Worm (Caenorhabditis elegans) whole organism, mixed stage, embryonic: ENCODE measurements around the gene F56C3.4.

Experiments
- blmp-1 ChIP-seq: fragments of 150-350 bp; optimal IDR thresholded peaks from 2 replicates; lab custom pipeline; 2014; ENCODE audit warnings: missing biosample characterization, missing genetic modification characterization
- elt-1 ChIP-seq: sonication (generic microtip); optimal IDR thresholded peaks from 2 replicates; lab custom pipeline; 2017; ENCODE audit warnings: missing genetic modification characterization, mild to moderate bottlenecking, missing compliant biosample characterization, antibody characterized with exemption, moderate library complexity, borderline replicate concordance; ENCODE audit not compliant: insufficient read depth
- flh-1 ChIP-seq: fragments of 200-800 bp; sonication (Bioruptor generic); optimal IDR thresholded peaks from 2 replicates; lab custom pipeline; 2018; ENCODE audit warnings: mild to moderate bottlenecking, missing genetic modification characterization, moderate library complexity, missing compliant biosample characterization
- ham-2 ChIP-seq: fragments of 200-800 bp; sonication (Bioruptor generic); optimal IDR thresholded peaks from 2 replicates; lab custom pipeline; 2018; ENCODE audit warnings: mild to moderate bottlenecking, missing genetic modification characterization, missing compliant biosample characterization
- lin-13 ChIP-seq: fragments of 150-350 bp; optimal IDR thresholded peaks from 2 replicates; lab custom pipeline; 2014; ENCODE audit warnings: missing biosample characterization, missing genetic modification characterization
- nhr-237 ChIP-seq: fragments of 150-350 bp; optimal IDR thresholded peaks from 2 replicates; lab custom pipeline; 2014; ENCODE audit warnings: missing biosample characterization, missing genetic modification characterization
- nhr-28 ChIP-seq: fragments of 150-350 bp; optimal IDR thresholded peaks from 2 replicates; lab custom pipeline; 2014; ENCODE audit warnings: missing biosample characterization, missing genetic modification characterization
- nhr-76 ChIP-seq: sonication (generic microtip); optimal IDR thresholded peaks from 2 replicates; lab custom pipeline; 2017; ENCODE audit warnings: missing biosample characterization, missing genetic modification characterization
- snpc-4 ChIP-seq: fragments of 150-350 bp; optimal IDR thresholded peaks from 2 replicates; lab custom pipeline; 2014; ENCODE audit warnings: missing biosample characterization, missing genetic modification characterization
- tbx-8 ChIP-seq: fragments of 200-800 bp; sonication (Bioruptor generic); optimal IDR thresholded peaks from 2 replicates; lab custom pipeline; 2018; ENCODE audit warnings: mild to moderate bottlenecking, missing genetic modification characterization, moderate library complexity, missing compliant biosample characterization
- unc-39 ChIP-seq: fragments of 150-350 bp; optimal IDR thresholded peaks from 2 replicates; lab custom pipeline; 2014; ENCODE audit warnings: missing biosample characterization, missing genetic modification characterization
- unc-62 ChIP-seq: fragments of 150-350 bp; optimal IDR thresholded peaks from 2 replicates; lab custom pipeline; 2014; ENCODE audit warnings: missing biosample characterization, missing genetic modification reagents, missing genetic modification characterization
- ztf-11 ChIP-seq: fragments of 150-350 bp; optimal IDR thresholded peaks from 2 replicates; lab custom pipeline; 2014; ENCODE audit warnings: missing biosample characterization, missing genetic modification characterization

ce11 chrX:1327201-1327600, 33.3 kb downstream of the F56C3.4 start:
- TF ChIP-seq snpc-4 (tag; lab: Kevin White, UChicago): no peak
- no peak for TF ChIP-seq ztf-11 (tag; lab: Kevin White, UChicago)
- no peak for TF ChIP-seq unc-39 (tag; lab: Kevin White, UChicago)
- TF ChIP-seq lin-13 (tag; lab: Kevin White, UChicago): no peak
- no peak for TF ChIP-seq ham-2
- no peak for TF ChIP-seq nhr-237 (tag; lab: Kevin White, UChicago)
- no peak for TF ChIP-seq nhr-76 (tag; lab: Kevin White, UChicago)
- no peak for TF ChIP-seq blmp-1 (tag; lab: Kevin White, UChicago)
- TF ChIP-seq elt-1: no peak
- no peak for TF ChIP-seq flh-1 (GFP tag; lab: Kevin White, UChicago)
- no peak for TF ChIP-seq unc-62 (GFP tag; lab: Kevin White, UChicago)
- TF ChIP-seq tbx-8 (GFP tag; lab: Kevin White, UChicago): no peak
- TF ChIP-seq nhr-28 (tag; lab: Kevin White, UChicago): no peak
